Fruit fly (Drosophila melanogaster): Measurements from ENCODE around the gene strat.

The strat gene

DNA sequence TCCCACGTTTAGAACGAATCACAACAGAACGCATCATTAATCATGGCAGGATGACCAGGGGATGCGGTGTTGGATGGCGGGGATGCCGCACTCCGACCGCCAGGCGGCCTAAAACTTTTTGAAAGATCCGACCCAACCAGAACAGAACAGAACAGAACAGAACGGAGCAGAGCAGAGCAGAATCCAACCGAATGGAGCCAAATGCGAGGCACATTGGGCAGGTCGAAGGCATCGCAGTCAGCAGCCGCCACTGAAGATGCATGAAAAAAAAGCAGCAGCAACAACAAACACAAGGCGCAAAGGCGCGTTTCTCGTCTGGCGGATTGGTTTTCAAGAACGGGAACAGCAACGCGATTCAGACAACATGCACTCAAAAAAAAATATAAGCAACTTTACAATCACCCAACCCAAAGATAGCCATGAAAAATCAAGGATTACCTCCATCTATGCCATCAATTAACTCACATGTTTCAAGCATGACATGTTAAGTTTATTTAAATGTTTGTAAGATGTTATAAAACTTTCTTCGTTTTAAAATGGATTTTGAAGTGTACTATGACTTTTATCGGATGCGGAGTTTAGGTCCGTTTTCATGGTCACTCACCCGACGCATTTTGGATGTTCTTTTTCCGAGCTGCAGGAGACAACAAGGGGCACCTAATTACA is 40.6 kb upstream of the strat start (continued):
- TF ChIP-seq ranshi (GFP tag; IDR thresholded peaks at IDR 0.05) (0 out of 2 replicates have a peak, but pooled peaks have one; percentile 28), Tbp (GFP tag; optimal IDR thresholded peaks at IDR 0.05) (no peak), Sox102F (GFP tag; optimal IDR thresholded peaks at IDR 0.05) (peak; percentile 37), Dref (GFP tag; IDR thresholded peaks at IDR 0.05) (no peak), CG13775 (GFP tag; optimal IDR thresholded peaks at IDR 0.05) (peak; percentile 65), wek (GFP tag; optimal IDR thresholded peaks at IDR 0.05) (no peak), gem (tag; optimal IDR thresholded peaks at IDR 0.05) (peak; percentile 85), nerfin-2 (GFP tag; IDR thresholded peaks at IDR 0.05; ENCODE audit: partially characterized antibody) (no peak), ac (GFP tag; optimal IDR thresholded peaks at IDR 0.05) (peak; percentile 45), CG8281 (tag; optimal IDR thresholded peaks at IDR 0.05) (peak; percentile 14), twi (tag; optimal IDR thresholded peaks at IDR 0.05) (peak; percentile 68), ci (GFP tag; IDR thresholded peaks at IDR 0.05) (peak; percentile 71), bab2 (GFP tag; optimal IDR thresholded peaks at IDR 0.05) (peak; percentile 58), CG10147 (GFP tag; optimal IDR thresholded peaks at IDR 0.05) (no peak), ERR (GFP tag; optimal IDR thresholded peaks at IDR 0.05) (no peak), NfI (GFP tag; optimal IDR thresholded peaks at IDR 0.05) (peak; percentile 2), MTF-1 (GFP tag; optimal IDR thresholded peaks at IDR 0.05; ENCODE audit: borderline replicate concordance) (peak; percentile 48), sisA (GFP tag; IDR thresholded peaks at IDR 0.05) (peak; percentile 47), CG8944 (GFP tag; optimal IDR thresholded peaks at IDR 0.05) (peak; percentile 58), pita (GFP tag; optimal IDR thresholded peaks at IDR 0.05) (no peak), B-H1 (GFP tag; IDR thresholded peaks at IDR 0.05) (no peak), CG11723 (GFP tag; optimal IDR thresholded peaks at IDR 0.05) (peak; percentile 34), Fer3 (tag; optimal IDR thresholded peaks at IDR 0.05) (peak; percentile 11), jumu (GFP tag; optimal IDR thresholded peaks at IDR 0.05) (peak; percentile 54), CG6683 (GFP tag; optimal IDR thresholded peaks at IDR 0.05) (no peak), Sry-β (GFP tag; optimal IDR thresholded peaks at IDR 0.05) (peak; percentile 24), Awh (GFP tag; IDR thresholded peaks at IDR 0.05) (0 out of 2 replicates have a peak, but pooled peaks have one; percentile 50), CG15514 (GFP tag; optimal IDR thresholded peaks at IDR 0.05) (no peak), CG10979 (tag; optimal IDR thresholded peaks at IDR 0.05) (peak; percentile 90), tio (GFP tag; optimal IDR thresholded peaks at IDR 0.05) (peak; percentile 61), ttk (GFP tag; IDR thresholded peaks at IDR 0.05) (0 out of 2 replicates have a peak, but pooled peaks have one; percentile 15), CG12219 (GFP tag; optimal IDR thresholded peaks at IDR 0.05) (peak; percentile 51), gcm (GFP tag; optimal IDR thresholded peaks at IDR 0.05) (peak; percentile 52), CG34422 (GFP tag; IDR thresholded peaks at IDR 0.05) (no peak), sens-2 (GFP tag; IDR thresholded peaks at IDR 0.05) (no peak), CG11247 (GFP tag; IDR thresholded peaks at IDR 0.05) (no peak), E2f2 (GFP tag; IDR thresholded peaks at IDR 0.05) (no peak), PHDP (tag; optimal IDR thresholded peaks at IDR 0.05) (peak; percentile 46), aop (GFP tag; IDR thresholded peaks at IDR 0.05) (no peak), D19B (GFP tag; optimal IDR thresholded peaks at IDR 0.05) (no peak), CG10565 (GFP tag; optimal IDR thresholded peaks at IDR 0.05) (no peak), CG10654 (GFP tag; optimal IDR thresholded peaks at IDR 0.05) (no peak), pzg (GFP tag; optimal IDR thresholded peaks at IDR 0.05) (no peak), nau (GFP tag; optimal IDR thresholded peaks at IDR 0.05) (no peak), CG6791 (GFP tag; IDR thresholded peaks at IDR 0.05; ENCODE audit: partially characterized antibody) (no peak), ato (GFP tag; IDR thresholded peaks at IDR 0.05; ENCODE audit: partially characterized antibody) (no peak), Ssrp (tag; optimal IDR thresholded peaks at IDR 0.05) (peak; percentile 75), CG1024 (GFP tag; IDR thresholded peaks at IDR 0.05) (peak; percentile 56), nmo (GFP tag; optimal IDR thresholded peaks at IDR 0.05) (peak; percentile 84)

Measured in whole organism, embryonic.